Worm (Caenorhabditis elegans) whole organism, L4 larva: ENCODE data around the gene rps-9.

Source experiments
- Y105C5A.15 ChIP-seq: fragments of 200-800 bp; sonication (Bioruptor generic); IDR thresholded peaks from 2 replicates; pipeline ENCODE4 v1.3.6; 2022; ENCODE audit warnings: missing genetic modification characterization, missing compliant biosample characterization
- Y5F2A.4 ChIP-seq: fragments of 200-800 bp; sonication (Bioruptor generic); optimal IDR thresholded peaks from 2 replicates; lab custom pipeline; 2018; ENCODE audit warnings: mild to moderate bottlenecking, missing genetic modification characterization, missing compliant biosample characterization
- aha-1 ChIP-seq: fragments of 150-350 bp; peaks from one replicate; lab custom pipeline; 2014; ENCODE audit warnings: missing biosample characterization, missing genetic modification characterization
- ama-1 ChIP-seq: fragments of 150-350 bp; optimal IDR thresholded peaks from 2 replicates; lab custom pipeline; 2014; ENCODE audit warnings: inconsistent platforms, mixed read lengths
- ceh-20 ChIP-seq: fragments of 200-800 bp; sonication (Bioruptor generic); IDR thresholded peaks from 2 replicates; pipeline ENCODE4 v1.3.6; 2022; ENCODE audit warnings: missing genetic modification reagents, missing genetic modification characterization, missing compliant biosample characterization
- ceh-28 ChIP-seq: fragments of 150-350 bp; optimal IDR thresholded peaks from 2 replicates; lab custom pipeline; 2014; ENCODE audit warnings: missing biosample characterization, missing genetic modification reagents, missing genetic modification characterization
- ceh-32 ChIP-seq: sonication (generic microtip); optimal IDR thresholded peaks from 2 replicates; lab custom pipeline; 2016; ENCODE audit warnings: mild to moderate bottlenecking, missing genetic modification characterization, missing compliant biosample characterization; ENCODE audit not compliant: poor library complexity
- ces-1 ChIP-seq: fragments of 150-350 bp; sonication (generic microtip); optimal IDR thresholded peaks from 4 replicates; lab custom pipeline; 2014; ENCODE audit warnings: missing biosample characterization, missing genetic modification reagents, missing genetic modification characterization
- daf-16 ChIP-seq, 3 experiments: sonication (generic microtip); optimal IDR thresholded peaks; 2 replicates each; lab custom pipeline; 2016 to 2017; ENCODE audit warnings: missing genetic modification characterization in 3 of 3, missing genetic modification reagents in 3 of 3, mild to moderate bottlenecking in 2 of 3, missing compliant biosample characterization in 2 of 3, missing biosample characterization in 1 of 3, moderate library complexity in 1 of 3
- dmd-9 ChIP-seq: fragments of 200-800 bp; sonication (Bioruptor generic); IDR thresholded peaks from 2 replicates; pipeline ENCODE4 v1.3.6; 2022; ENCODE audit warnings: missing genetic modification reagents, missing genetic modification characterization, missing compliant biosample characterization
- dpl-1 ChIP-seq: fragments of 150-350 bp; optimal IDR thresholded peaks from 2 replicates; lab custom pipeline; 2014; ENCODE audit warnings: missing biosample characterization, missing genetic modification reagents, missing genetic modification characterization
- egl-27 ChIP-seq: sonication (generic microtip); optimal IDR thresholded peaks from 3 replicates; lab custom pipeline; 2017; ENCODE audit warnings: missing biosample characterization, missing genetic modification reagents, missing genetic modification characterization
- egl-43 ChIP-seq: fragments of 200-800 bp; sonication (Bioruptor generic); IDR thresholded peaks from 2 replicates; pipeline ENCODE4 v1.3.6; 2022; ENCODE audit warnings: missing genetic modification reagents, missing genetic modification characterization, missing compliant biosample characterization
- fkh-10 ChIP-seq: fragments of 150-350 bp; optimal IDR thresholded peaks from 2 replicates; lab custom pipeline; 2014; ENCODE audit warnings: missing biosample characterization, missing genetic modification reagents, missing genetic modification characterization
- hlh-30 ChIP-seq: sonication (generic microtip); optimal IDR thresholded peaks from 2 replicates; lab custom pipeline; 2017; ENCODE audit warnings: antibody characterized with exemption, mild to moderate bottlenecking, missing genetic modification characterization, missing compliant biosample characterization; ENCODE audit not compliant: insufficient read depth
- lin-1 ChIP-seq: fragments of 200-800 bp; sonication (Bioruptor generic); IDR thresholded peaks from 2 replicates; pipeline ENCODE4 v1.3.6; 2022; ENCODE audit warnings: missing genetic modification reagents, missing genetic modification characterization, missing compliant biosample characterization
- lin-13 ChIP-seq: fragments of 150-350 bp; optimal IDR thresholded peaks from 2 replicates; lab custom pipeline; 2014; ENCODE audit warnings: missing biosample characterization, missing genetic modification reagents, missing genetic modification characterization
- lin-15B ChIP-seq: fragments of 150-350 bp; sonication (generic microtip); optimal IDR thresholded peaks from 3 replicates; lab custom pipeline; 2014; ENCODE audit warnings: missing biosample characterization, missing genetic modification characterization
- lin-39 ChIP-seq: fragments of 150-350 bp; optimal IDR thresholded peaks from 2 replicates; lab custom pipeline; 2014; ENCODE audit warnings: missing biosample characterization, missing genetic modification reagents, missing genetic modification characterization
- madf-5 ChIP-seq, 2 experiments: fragments of 200-800 bp; sonication (Bioruptor generic); IDR thresholded peaks; 2 replicates each; pipeline ENCODE4 v1.3.6; 2022; ENCODE audit warnings: missing compliant biosample characterization in 2 of 2, missing genetic modification characterization in 2 of 2
- madf-9 ChIP-seq: fragments of 200-800 bp; sonication (Bioruptor generic); conservative IDR thresholded peaks from 2 replicates; pipeline ENCODE4 v1.3.6; 2022; ENCODE audit warnings: missing genetic modification reagents, missing genetic modification characterization, missing compliant biosample characterization
- mdl-1 ChIP-seq, 2 experiments: fragments of 150-350 bp in 1 of 2; sonication (generic microtip) in 1 of 2; optimal IDR thresholded peaks; 2 replicates each; lab custom pipeline; 2014 to 2017; ENCODE audit warnings: missing biosample characterization in 2 of 2, missing genetic modification characterization in 2 of 2
- mdt-29 ChIP-seq: fragments of 200-800 bp; sonication (Bioruptor generic); IDR thresholded peaks from 2 replicates; pipeline ENCODE4 v1.3.6; 2022; ENCODE audit warnings: missing genetic modification reagents, missing genetic modification characterization, missing compliant biosample characterization
- mep-1 ChIP-seq: fragments of 150-350 bp; sonication (generic microtip); optimal IDR thresholded peaks from 3 replicates; lab custom pipeline; 2014; ENCODE audit warnings: missing biosample characterization, missing genetic modification characterization
- mes-2 ChIP-seq: sonication (generic microtip); optimal IDR thresholded peaks from 2 replicates; lab custom pipeline; 2016; ENCODE audit warnings: missing genotype, mild to moderate bottlenecking, missing genetic modification characterization, missing compliant biosample characterization; ENCODE audit not compliant: poor library complexity, severe bottlenecking
- mxl-3 ChIP-seq: fragments of 200-800 bp; sonication (Bioruptor generic); optimal IDR thresholded peaks from 2 replicates; lab custom pipeline; 2018; ENCODE audit warnings: mild to moderate bottlenecking, missing genetic modification characterization, missing compliant biosample characterization
- nhr-102 ChIP-seq: sonication (generic microtip); optimal IDR thresholded peaks from 2 replicates; lab custom pipeline; 2016; ENCODE audit warnings: mild to moderate bottlenecking, missing genetic modification characterization, moderate library complexity, missing compliant biosample characterization
- nhr-11 ChIP-seq: fragments of 150-350 bp; optimal IDR thresholded peaks from 2 replicates; lab custom pipeline; 2014; ENCODE audit warnings: missing biosample characterization, missing genetic modification characterization
- nhr-25 ChIP-seq: sonication (generic microtip); optimal IDR thresholded peaks from 2 replicates; lab custom pipeline; 2017; ENCODE audit warnings: missing genetic modification characterization, mild to moderate bottlenecking, missing compliant biosample characterization, antibody characterized with exemption, moderate library complexity, borderline replicate concordance; ENCODE audit not compliant: insufficient read depth
- nhr-28 ChIP-seq: fragments of 150-350 bp; optimal IDR thresholded peaks from 2 replicates; lab custom pipeline; 2014; ENCODE audit warnings: missing biosample characterization, missing genetic modification characterization
- nhr-48 ChIP-seq: sonication (generic microtip); optimal IDR thresholded peaks from 2 replicates; lab custom pipeline; 2016; ENCODE audit warnings: mild to moderate bottlenecking, missing genetic modification characterization, missing compliant biosample characterization
- nhr-6 ChIP-seq: fragments of 150-350 bp; optimal IDR thresholded peaks from 2 replicates; lab custom pipeline; 2014; ENCODE audit warnings: missing biosample characterization, missing genetic modification characterization
- pha-4 ChIP-seq, 2 experiments: fragments of 150-350 bp in 1 of 2; fragments of 200-800 bp in 1 of 2; sonication (Bioruptor generic) in 1 of 2; IDR thresholded peaks in 1 of 2; optimal IDR thresholded peaks in 1 of 2; 2 replicates each; pipeline versions ENCODE4 v1.3.6 to Lab custom; 2014 to 2022; ENCODE audit warnings: missing genetic modification characterization in 2 of 2, missing genetic modification reagents in 2 of 2, missing biosample characterization in 1 of 2, missing compliant biosample characterization in 1 of 2
- php-3 ChIP-seq: fragments of 200-800 bp; sonication (Bioruptor generic); IDR thresholded peaks from 2 replicates; pipeline ENCODE4 v1.3.6; 2022; ENCODE audit warnings: missing genetic modification reagents, missing genetic modification characterization, missing compliant biosample characterization
- saeg-2 ChIP-seq: fragments of 200-800 bp; sonication (Bioruptor generic); IDR thresholded peaks from 2 replicates; pipeline ENCODE4 v1.3.6; 2022; ENCODE audit warnings: missing genetic modification reagents, missing genetic modification characterization, missing compliant biosample characterization
- sdz-12 ChIP-seq: fragments of 200-800 bp; sonication (Bioruptor generic); optimal IDR thresholded peaks from 2 replicates; lab custom pipeline; 2018; ENCODE audit warnings: mild to moderate bottlenecking, missing genetic modification characterization, missing compliant biosample characterization
- tag-97 ChIP-seq: fragments of 200-800 bp; sonication (Bioruptor generic); IDR thresholded peaks from 2 replicates; pipeline ENCODE4 v1.3.6; 2022; ENCODE audit warnings: missing genetic modification characterization, missing compliant biosample characterization
- tra-1 ChIP-seq: fragments of 200-800 bp; sonication (Bioruptor generic); IDR thresholded peaks from 2 replicates; pipeline ENCODE4 v1.3.6; 2022; ENCODE audit warnings: missing genetic modification reagents, missing genetic modification characterization, missing compliant biosample characterization
- unc-62 ChIP-seq, 3 experiments: fragments of 150-350 bp in 1 of 3; sonication (generic microtip); optimal IDR thresholded peaks in 2 of 3; peaks in 1 of 3; 1 replicate in 1 of 3; 2 replicates in 2 of 3; lab custom pipeline; 2014 to 2017; ENCODE audit warnings: missing biosample characterization in 3 of 3, missing genetic modification characterization in 3 of 3, missing genetic modification reagents in 3 of 3, missing genotype in 1 of 3
- zip-2 ChIP-seq: fragments of 150-350 bp; optimal IDR thresholded peaks from 2 replicates; lab custom pipeline; 2014; ENCODE audit warnings: missing biosample characterization, missing genetic modification characterization

rps-9 gene

DNA sequence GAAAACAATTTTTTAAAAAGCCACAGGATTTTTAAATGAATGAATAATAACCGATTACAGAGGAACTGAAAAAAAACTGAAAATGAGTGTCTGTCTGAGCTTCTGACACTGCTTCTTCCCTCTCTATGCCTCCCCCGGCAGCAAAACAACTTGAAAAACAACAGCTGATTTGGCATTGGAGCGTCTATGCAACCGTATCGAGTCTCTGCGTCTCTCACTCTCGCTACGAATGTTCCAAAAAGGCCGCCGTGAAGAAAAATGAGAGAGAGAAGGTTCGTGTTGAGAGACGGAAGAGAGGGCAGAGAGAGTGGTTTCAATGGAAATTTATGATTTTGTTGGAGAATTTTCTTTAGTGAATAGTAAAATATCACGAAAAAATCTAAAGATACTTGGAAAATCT, 23.1 kb downstream of the rps-9 start (continued):
- TF ChIP-seq mep-1 (peak; percentile 59), fkh-10 (GFP tag; lab: Kevin White, UChicago) (peak; percentile 29), egl-27 (tag; lab: Kevin White, UChicago) (no peak), dmd-9 (no peak), mes-2 (tag; lab: Kevin White, UChicago) (peak; percentile 76), tra-1 (no peak), unc-62 (GFP tag; optimal IDR thresholded peaks at IDR 0.05 in 1 of 2; lab: Kevin White, UChicago) (peak in 1 of 2 experiments; percentile 75), unc-62 (tag; optimal IDR thresholded peaks at IDR 0.05; lab: Kevin White, UChicago) (no peak), madf-5 (GFP tag; IDR thresholded peaks at IDR 0.05; lab: Robert Waterston, UW) (no peak), nhr-6 (tag; lab: Kevin White, UChicago) (peak; percentile 76), lin-15B (no peak), nhr-48 (tag; lab: Kevin White, UChicago) (no peak), nhr-28 (tag; lab: Kevin White, UChicago) (peak; percentile 77), lin-13 (GFP tag; lab: Kevin White, UChicago) (peak; percentile 31), madf-9 (GFP tag; lab: Robert Waterston, UW) (no peak), aha-1 (tag; lab: Kevin White, UChicago) (peak; percentile 83)
- TF ChIP-seq, all 104 proteins: peak for 25

DNA sequence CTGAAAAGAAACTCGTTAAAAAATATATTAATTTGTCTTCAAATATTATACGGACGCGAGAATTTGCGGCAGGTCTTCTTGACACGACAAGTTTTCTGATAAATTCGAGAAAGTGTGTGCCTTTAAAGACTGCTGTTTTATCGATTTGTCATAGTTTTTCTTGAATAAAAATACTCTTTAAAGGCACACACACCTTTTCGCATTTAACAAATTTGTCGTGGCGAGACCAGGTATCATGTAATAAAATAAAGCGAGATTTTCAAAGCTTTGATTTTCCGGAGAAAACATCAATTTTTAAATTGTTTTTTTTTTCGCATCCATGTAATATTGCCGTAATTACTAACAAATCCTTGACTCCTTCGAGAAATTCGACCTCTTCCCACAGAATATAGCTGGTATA, 25.0 kb downstream of the rps-9 start:
- TF ChIP-seq unc-62 (GFP tag; optimal IDR thresholded peaks at IDR 0.05 in 1 of 2; lab: Kevin White, UChicago): peak in 1 of 2 experiments; percentile 95
- TF ChIP-seq unc-62 (tag; optimal IDR thresholded peaks at IDR 0.05; lab: Kevin White, UChicago): no peak
- TF ChIP-seq sdz-12 (GFP tag; lab: Kevin White, UChicago): no peak
- TF ChIP-seq, all 104 proteins: peak for 1

DNA sequence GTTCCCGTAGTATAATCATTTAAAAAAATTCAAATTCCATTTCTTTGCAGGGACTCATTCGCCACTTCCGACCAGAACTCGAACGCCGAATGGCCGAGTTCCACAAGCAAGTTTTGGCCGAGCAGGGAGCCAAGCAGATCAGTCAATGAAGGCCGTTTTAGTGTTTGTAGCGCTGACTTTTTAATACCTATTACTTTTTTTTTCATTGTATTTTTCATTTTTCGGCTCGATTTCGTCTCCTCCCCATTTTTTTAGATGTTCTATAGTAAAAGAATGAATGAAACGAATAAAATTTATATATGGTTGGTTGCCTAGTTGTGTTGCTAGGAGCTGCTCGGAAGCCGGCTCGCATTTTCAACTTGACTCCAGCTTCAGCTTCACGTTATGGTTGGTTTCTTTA, 26.3 kb downstream of the rps-9 start, which contains the start of gene C09H10.4:
Gene C09H10.4 (plus strand): TSS at position 301 of the 400 bp plus-strand sequence.
- TF ChIP-seq pha-4 (GFP tag; IDR thresholded peaks at IDR 0.05; lab: Robert Waterston, UW): 0 out of 2 replicates have a peak, but pooled peaks have one; percentile 11
- no peak for TF ChIP-seq pha-4 (tag; optimal IDR thresholded peaks at IDR 0.05; lab: Kevin White, UChicago)
- TF ChIP-seq Y105C5A.15: no peak
- TF ChIP-seq unc-62 (GFP tag; optimal IDR thresholded peaks at IDR 0.05 in 1 of 2; lab: Kevin White, UChicago): peak in 1 of 2 experiments; percentile 36
- TF ChIP-seq unc-62 (tag; optimal IDR thresholded peaks at IDR 0.05; lab: Kevin White, UChicago): no peak

DNA sequence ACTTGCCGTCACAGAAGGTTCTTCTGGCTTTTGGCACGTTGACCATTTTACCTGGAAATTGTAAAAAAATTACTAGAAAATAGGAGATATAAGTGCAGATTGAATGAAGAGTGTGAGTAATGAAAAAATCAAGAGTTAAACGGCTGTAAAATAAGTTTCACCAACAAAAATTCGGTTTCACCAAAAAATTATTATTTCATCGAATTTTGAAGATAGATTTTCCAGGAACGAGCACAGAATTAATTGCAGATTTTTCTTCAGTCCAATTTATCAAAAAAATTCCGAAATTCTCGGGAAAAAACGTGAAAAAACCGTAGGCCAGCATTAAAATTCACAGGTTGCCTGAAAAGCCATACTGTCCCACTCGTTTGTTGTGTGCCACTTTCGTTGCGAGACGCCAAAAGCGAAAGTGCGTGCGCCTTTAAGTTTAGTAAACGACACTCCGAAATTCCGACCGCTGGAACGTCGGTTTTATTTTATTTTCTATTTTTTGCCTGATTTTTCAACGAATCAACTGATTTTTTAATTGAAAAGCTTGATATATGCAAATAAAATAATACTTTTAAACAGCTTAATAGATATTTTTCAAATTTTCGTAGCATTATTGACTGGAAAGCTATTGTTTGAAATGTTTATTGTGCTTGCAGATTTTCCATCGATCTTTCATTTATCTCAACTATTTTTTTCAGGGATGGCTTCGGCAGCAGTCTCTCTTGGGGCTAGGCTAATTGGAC, 28.8 kb downstream of the rps-9 start, which contains the start of the genes rpl-36.A and nuo-1:
Gene rpl-36.A (minus strand): TSS at position 51 of the 734 bp plus-strand sequence.
Gene nuo-1 (plus strand): TSS at position 684 of the 734 bp plus-strand sequence.
- TF ChIP-seq ceh-32 (tag; lab: Kevin White, UChicago) (no peak), ceh-28 (no peak), nhr-102 (peak; percentile 22), ceh-20 (GFP tag; lab: Robert Waterston, UW) (peak; percentile 43; the same call in 1 of the 2 replicates), lin-39 (tag; lab: Kevin White, UChicago) (no peak), Y5F2A.4 (GFP tag; lab: Kevin White, UChicago) (no peak), nhr-11 (tag; lab: Kevin White, UChicago) (peak; percentile 67), nhr-28 (tag; lab: Kevin White, UChicago) (peak; percentile 48), nhr-25 (tag; lab: Kevin White, UChicago) (peak; percentile 9), saeg-2 (no peak), mdl-1 (tag; optimal IDR thresholded peaks at IDR 0.05; lab: Kevin White, UChicago) (peak in 1 of 2 experiments; percentile 27), egl-43 (GFP tag; lab: Robert Waterston, UW) (no peak), unc-62 (GFP tag; optimal IDR thresholded peaks at IDR 0.05 in 1 of 2; lab: Kevin White, UChicago) (peak in 1 of 2 experiments; percentile 50), unc-62 (tag; optimal IDR thresholded peaks at IDR 0.05; lab: Kevin White, UChicago) (no peak), mxl-3 (GFP tag; lab: Kevin White, UChicago) (peak; percentile 36), php-3 (GFP tag; lab: Robert Waterston, UW) (no peak), mdt-29 (GFP tag; lab: Robert Waterston, UW) (no peak), zip-2 (tag; lab: Kevin White, UChicago) (no peak), hlh-30 (tag; lab: Kevin White, UChicago) (peak; percentile 76), mep-1 (peak; percentile 85), fkh-10 (GFP tag; lab: Kevin White, UChicago) (peak; percentile 1), ama-1 (lab: Kevin White, UChicago) (peak; percentile 56), dpl-1 (GFP tag; lab: Kevin White, UChicago) (peak; percentile 83), ces-1 (no peak), lin-1 (GFP tag; lab: Robert Waterston, UW) (no peak), tag-97 (GFP tag; lab: Robert Waterston, UW) (no peak), daf-16 (GFP tag; optimal IDR thresholded peaks at IDR 0.05; lab: Kevin White, UChicago) (no peak), daf-16 (tag; optimal IDR thresholded peaks at IDR 0.05; lab: Kevin White, UChicago) (peak; percentile 41)
